Worm (Caenorhabditis elegans) whole organism, L4 larva: Measurements from ENCODE around the gene T11G6.3.

Source experiments
- F26F4.8 ChIP-seq: fragments of 200-800 bp; sonication (Bioruptor generic); conservative IDR thresholded peaks from 2 replicates; pipeline ENCODE4 v1.3.6; 2022; ENCODE audit warnings: missing genetic modification characterization, missing compliant biosample characterization
- lin-39 ChIP-seq: fragments of 150-350 bp; optimal IDR thresholded peaks from 2 replicates; lab custom pipeline; 2014; ENCODE audit warnings: missing biosample characterization, missing genetic modification reagents, missing genetic modification characterization
- mdl-1 ChIP-seq, 2 experiments: fragments of 150-350 bp in 1 of 2; sonication (generic microtip) in 1 of 2; optimal IDR thresholded peaks; 2 replicates each; lab custom pipeline; 2014 to 2017; ENCODE audit warnings: missing biosample characterization in 2 of 2, missing genetic modification characterization in 2 of 2
- nhr-25 ChIP-seq: sonication (generic microtip); optimal IDR thresholded peaks from 2 replicates; lab custom pipeline; 2017; ENCODE audit warnings: missing genetic modification characterization, mild to moderate bottlenecking, missing compliant biosample characterization, antibody characterized with exemption, moderate library complexity, borderline replicate concordance; ENCODE audit not compliant: insufficient read depth
- zag-1 ChIP-seq: fragments of 150-350 bp; optimal IDR thresholded peaks from 2 replicates; lab custom pipeline; 2014; ENCODE audit warnings: missing biosample characterization, missing genetic modification characterization
- ztf-7 ChIP-seq: fragments of 150-350 bp; optimal IDR thresholded peaks from 2 replicates; lab custom pipeline; 2014; ENCODE audit warnings: missing biosample characterization, missing genetic modification characterization

- TF ChIP-seq zag-1 (tag; lab: Kevin White, UChicago) (no peak), nhr-25 (tag; lab: Kevin White, UChicago) (no peak), mdl-1 (tag; optimal IDR thresholded peaks at IDR 0.05; lab: Kevin White, UChicago) (no peak), ztf-7 (tag; lab: Kevin White, UChicago) (no peak), F26F4.8 (GFP tag; lab: Robert Waterston, UW) (no peak), lin-39 (tag; lab: Kevin White, UChicago) (no peak)
Observed at ce11 chrIV:10898160-10898559, 43.1 kb upstream of the T11G6.3 start.
